Fruit fly (Drosophila melanogaster) whole organism, prepupa: ENCODE data around the gene Ppat-Dpck.
A peak's percentile ranks its signal among the peaks of the same experiment; 100 is the strongest.

Source experiments
- Blimp-1 ChIP-seq: fragments of 200-800 bp; sonication (Bioruptor generic); optimal IDR thresholded peaks from 3 replicates; lab custom pipeline; 2017; ENCODE audit warnings: missing biosample characterization, missing genetic modification characterization, mild to moderate bottlenecking, moderate library complexity, missing genetic modification reagents
- CG10631 ChIP-seq: fragments of 200-800 bp; sonication (Bioruptor generic); optimal IDR thresholded peaks from 2 replicates; lab custom pipeline; 2016; ENCODE audit warnings: missing biosample characterization, missing genetic modification characterization
- CG10669 ChIP-seq: fragments of 200-800 bp; sonication (Bioruptor generic); optimal IDR thresholded peaks from 3 replicates; lab custom pipeline; 2018; ENCODE audit warnings: missing biosample characterization, mild to moderate bottlenecking, missing genetic modification characterization, moderate library complexity
- CG11762 ChIP-seq: fragments of 200-800 bp; sonication (Bioruptor generic); optimal IDR thresholded peaks from 3 replicates; lab custom pipeline; 2016; ENCODE audit warnings: missing biosample characterization, missing genetic modification characterization; ENCODE audit not compliant: insufficient read depth
- CG11902 ChIP-seq: fragments of 200-800 bp; sonication (Bioruptor generic); optimal IDR thresholded peaks from 3 replicates; lab custom pipeline; 2016; ENCODE audit warnings: missing biosample characterization, missing genetic modification characterization
- CG16779 ChIP-seq: fragments of 200-800 bp; sonication (Bioruptor generic); optimal IDR thresholded peaks from 3 replicates; lab custom pipeline; 2017; ENCODE audit warnings: missing biosample characterization, mild to moderate bottlenecking, missing genetic modification characterization
- CG3032 ChIP-seq: fragments of 200-800 bp; optimal IDR thresholded peaks from 2 replicates; lab custom pipeline; 2019; ENCODE audit warnings: missing biosample characterization, mild to moderate bottlenecking, missing genetic modification characterization, moderate library complexity
- CG31627 ChIP-seq: fragments of 200-800 bp; sonication (Bioruptor generic); optimal IDR thresholded peaks from 3 replicates; lab custom pipeline; 2016; ENCODE audit warnings: missing biosample characterization, missing genetic modification characterization
- CG32006 ChIP-seq: fragments of 200-800 bp; sonication (Bioruptor generic); optimal IDR thresholded peaks from 3 replicates; lab custom pipeline; 2017; ENCODE audit warnings: missing biosample characterization, mild to moderate bottlenecking, missing genetic modification characterization
- CG34406 ChIP-seq: fragments of 200-800 bp; sonication (Bioruptor generic); optimal IDR thresholded peaks from 3 replicates; lab custom pipeline; 2016; ENCODE audit warnings: missing biosample characterization, missing genetic modification characterization
- CG3919 ChIP-seq: fragments of 200-800 bp; sonication (Bioruptor generic); optimal IDR thresholded peaks from 3 replicates; lab custom pipeline; 2016; ENCODE audit warnings: missing biosample characterization, missing genetic modification characterization
- CG4318 ChIP-seq: fragments of 200-800 bp; sonication (Bioruptor generic); optimal IDR thresholded peaks from 3 replicates; lab custom pipeline; 2017; ENCODE audit warnings: missing biosample characterization, mild to moderate bottlenecking, missing genetic modification characterization
- CG6163 ChIP-seq: fragments of 200-800 bp; sonication (Bioruptor generic); IDR thresholded peaks from 3 replicates; pipeline ENCODE4 v1.3.6; 2022; ENCODE audit warnings: missing biosample characterization, missing genetic modification characterization
- CG6276 ChIP-seq: fragments of 200-800 bp; sonication (Bioruptor generic); optimal IDR thresholded peaks from 2 replicates; lab custom pipeline; 2017; ENCODE audit warnings: missing biosample characterization, mild to moderate bottlenecking, missing genetic modification characterization
- CG6808 ChIP-seq: fragments of 200-800 bp; sonication (Bioruptor generic); optimal IDR thresholded peaks from 3 replicates; lab custom pipeline; 2017; ENCODE audit warnings: missing biosample characterization, missing genetic modification characterization, mild to moderate bottlenecking, moderate library complexity, missing genetic modification reagents
- CG6854 ChIP-seq: fragments of 200-800 bp; sonication (Bioruptor generic); optimal IDR thresholded peaks from 2 replicates; lab custom pipeline; 2017; ENCODE audit warnings: missing biosample characterization, mild to moderate bottlenecking, missing genetic modification characterization
- CG8319 ChIP-seq: fragments of 200-800 bp; sonication (Bioruptor generic); optimal IDR thresholded peaks from 3 replicates; lab custom pipeline; 2016; ENCODE audit warnings: missing biosample characterization, missing genetic modification characterization
- CG8632 ChIP-seq: fragments of 200-800 bp; sonication (Bioruptor generic); optimal IDR thresholded peaks from 3 replicates; lab custom pipeline; 2016; ENCODE audit warnings: missing biosample characterization, missing genetic modification characterization
- CG9139 ChIP-seq: fragments of 200-800 bp; sonication (Bioruptor generic); optimal IDR thresholded peaks from 3 replicates; lab custom pipeline; 2017; ENCODE audit warnings: missing biosample characterization, mild to moderate bottlenecking, missing genetic modification characterization
- Eip78C ChIP-seq: fragments of 200-800 bp; sonication (Bioruptor generic); peaks from one replicate; lab custom pipeline; 2016; ENCODE audit warnings: missing biosample characterization, missing genetic modification characterization
- Eip93F ChIP-seq: fragments of 200-800 bp; sonication (Bioruptor generic); optimal IDR thresholded peaks from 2 replicates; lab custom pipeline; 2016; ENCODE audit warnings: missing biosample characterization, mild to moderate bottlenecking, missing genetic modification characterization
- Ets96B ChIP-seq: fragments of 200-800 bp; optimal IDR thresholded peaks from 2 replicates; lab custom pipeline; 2019; ENCODE audit warnings: missing biosample characterization, mild to moderate bottlenecking, missing genetic modification characterization, moderate library complexity
- Gug ChIP-seq: fragments of 200-800 bp; sonication (Bioruptor generic); IDR thresholded peaks from 2 replicates; pipeline ENCODE4 v1.3.6; 2022; ENCODE audit warnings: missing biosample characterization, missing genetic modification characterization
- Hr38 ChIP-seq: sonication (Bioruptor generic); optimal IDR thresholded peaks from 2 replicates; lab custom pipeline; 2016; ENCODE audit warnings: missing biosample characterization, missing genetic modification characterization
- Hr39 ChIP-seq: fragments of 200-800 bp; sonication (Bioruptor generic); optimal IDR thresholded peaks from 2 replicates; lab custom pipeline; 2016; ENCODE audit warnings: missing biosample characterization, missing genetic modification characterization
- Met ChIP-seq: fragments of 200-800 bp; sonication (Bioruptor generic); optimal IDR thresholded peaks from 3 replicates; lab custom pipeline; 2016; ENCODE audit warnings: missing biosample characterization, missing genetic modification characterization
- OdsH ChIP-seq: fragments of 200-800 bp; sonication (Bioruptor generic); optimal IDR thresholded peaks from 3 replicates; lab custom pipeline; 2016; ENCODE audit warnings: missing biosample characterization, missing genetic modification characterization
- Smox ChIP-seq: fragments of 200-800 bp; sonication (Bioruptor generic); optimal IDR thresholded peaks from 3 replicates; lab custom pipeline; 2016; ENCODE audit warnings: missing biosample characterization, missing genetic modification characterization
- Sox102F ChIP-seq: fragments of 200-800 bp; sonication (Bioruptor generic); optimal IDR thresholded peaks from 2 replicates; lab custom pipeline; 2016; ENCODE audit warnings: missing biosample characterization, mild to moderate bottlenecking, missing genetic modification characterization
- Sox15 ChIP-seq: fragments of 200-800 bp; sonication (Bioruptor generic); optimal IDR thresholded peaks from 3 replicates; lab custom pipeline; 2016; ENCODE audit warnings: missing biosample characterization, missing genetic modification characterization
- achi ChIP-seq: fragments of 200-800 bp; sonication (Bioruptor generic); optimal IDR thresholded peaks from 3 replicates; lab custom pipeline; 2016; ENCODE audit warnings: missing biosample characterization, missing genetic modification characterization
- acj6 ChIP-seq: fragments of 200-800 bp; sonication (Bioruptor generic); optimal IDR thresholded peaks from 3 replicates; lab custom pipeline; 2016; ENCODE audit warnings: missing biosample characterization, missing genetic modification characterization
- cyc ChIP-seq: fragments of 200-800 bp; sonication (Bioruptor generic); optimal IDR thresholded peaks from 3 replicates; lab custom pipeline; 2016; ENCODE audit warnings: missing biosample characterization, missing genetic modification characterization
- eg ChIP-seq: fragments of 200-800 bp; sonication (Bioruptor generic); IDR thresholded peaks from 3 replicates; pipeline ENCODE4 v1.3.6; 2022; ENCODE audit warnings: missing biosample characterization, missing genetic modification characterization
- esn ChIP-seq: fragments of 200-800 bp; sonication (Bioruptor generic); optimal IDR thresholded peaks from 2 replicates; lab custom pipeline; 2016; ENCODE audit warnings: missing biosample characterization, mild to moderate bottlenecking, missing genetic modification characterization, moderate library complexity
- fd59A ChIP-seq: fragments of 200-800 bp; sonication (Bioruptor generic); optimal IDR thresholded peaks from 2 replicates; lab custom pipeline; 2017; ENCODE audit warnings: missing biosample characterization, mild to moderate bottlenecking, missing genetic modification characterization, missing genetic modification reagents
- fd85E ChIP-seq: fragments of 200-800 bp; sonication (Bioruptor generic); optimal IDR thresholded peaks from 3 replicates; lab custom pipeline; 2016; ENCODE audit warnings: missing biosample characterization, missing genetic modification characterization
- net ChIP-seq: fragments of 200-800 bp; sonication (Bioruptor generic); optimal IDR thresholded peaks from 3 replicates; lab custom pipeline; 2016; ENCODE audit warnings: missing biosample characterization, missing genetic modification characterization
- pdm3 ChIP-seq: fragments of 200-800 bp; sonication (Bioruptor generic); optimal IDR thresholded peaks from 3 replicates; lab custom pipeline; 2016; ENCODE audit warnings: missing biosample characterization, missing genetic modification characterization
- salr ChIP-seq, 2 experiments: fragments of 200-800 bp; sonication (Bioruptor generic); optimal IDR thresholded peaks; 3 replicates each; lab custom pipeline; 2016 to 2018; ENCODE audit warnings: missing biosample characterization in 2 of 2, missing genetic modification characterization in 2 of 2, mild to moderate bottlenecking in 1 of 2
- spab ChIP-seq: fragments of 200-800 bp; sonication (Bioruptor generic); optimal IDR thresholded peaks from 2 replicates; lab custom pipeline; 2017; ENCODE audit warnings: missing biosample characterization, mild to moderate bottlenecking, missing genetic modification characterization, missing genetic modification reagents
- ss ChIP-seq, 2 experiments: fragments of 200-800 bp; sonication (Bioruptor generic); optimal IDR thresholded peaks; 2 replicates in 1 of 2; 3 replicates in 1 of 2; lab custom pipeline; 2017 to 2018; ENCODE audit warnings: mild to moderate bottlenecking in 2 of 2, missing biosample characterization in 2 of 2, missing genetic modification characterization in 2 of 2, moderate library complexity in 1 of 2
- svp ChIP-seq: fragments of 200-800 bp; sonication (Bioruptor generic); peaks from one replicate; lab custom pipeline; 2016; ENCODE audit warnings: missing biosample characterization, missing genetic modification characterization
- topi ChIP-seq: fragments of 200-800 bp; sonication (Bioruptor generic); optimal IDR thresholded peaks from 3 replicates; lab custom pipeline; 2016; ENCODE audit warnings: missing biosample characterization, missing genetic modification characterization
- vri ChIP-seq: fragments of 200-800 bp; sonication (Bioruptor generic); optimal IDR thresholded peaks from 3 replicates; lab custom pipeline; 2016; ENCODE audit warnings: missing biosample characterization, mild to moderate bottlenecking, missing genetic modification characterization

Gene Ppat-Dpck

dm6 chr3L:5807370-5808100 is 38.9 kb upstream of the Ppat-Dpck start (continued):
- TF ChIP-seq CG3032 (tag; lab: Kevin White, UChicago): no peak
- TF ChIP-seq CG34406 (GFP tag; lab: Kevin White, UChicago): no peak
- TF ChIP-seq net (GFP tag; lab: Kevin White, UChicago): peak; percentile 34
- no peak for TF ChIP-seq salr (GFP tag; optimal IDR thresholded peaks at IDR 0.05; lab: Kevin White, UChicago)

- TF ChIP-seq Hr39 (GFP tag; lab: Kevin White, UChicago) (no peak), vri (no peak), topi (GFP tag; lab: Kevin White, UChicago) (no peak), achi (GFP tag; lab: Kevin White, UChicago) (no peak), CG32006 (GFP tag; lab: Kevin White, UChicago) (no peak), spab (GFP tag; lab: Kevin White, UChicago) (no peak), Smox (GFP tag; lab: Kevin White, UChicago) (no peak), Eip78C (GFP tag; lab: Kevin White, UChicago) (no peak), Hr38 (no peak), Sox15 (no peak), CG6808 (no peak), CG8319 (no peak), Ets96B (tag; lab: Kevin White, UChicago) (no peak), Gug (GFP tag; lab: Robert Waterston, UW) (no peak)
- TF ChIP-seq, all 60 proteins: peak for 0
Observed at dm6 chr3L:5802733-5803132, 34.1 kb upstream of the Ppat-Dpck start, which contains the start of gene CG42272. Gene CG42272 (plus strand): TSS chr3L:5803033.

dm6 chr3L:5802063-5802531 is 33.5 kb upstream of the Ppat-Dpck start:
- TF ChIP-seq vri: no peak
- no peak for TF ChIP-seq CG10669
- TF ChIP-seq CG16779 (tag; lab: Kevin White, UChicago): no peak
- no peak for TF ChIP-seq topi (GFP tag; lab: Kevin White, UChicago)
- no peak for TF ChIP-seq fd85E (GFP tag; lab: Kevin White, UChicago)
- TF ChIP-seq CG9139 (GFP tag; lab: Kevin White, UChicago): no peak
- TF ChIP-seq CG11902: no peak
- TF ChIP-seq salr (GFP tag; optimal IDR thresholded peaks at IDR 0.05; lab: Kevin White, UChicago): no peak
- TF ChIP-seq CG8319: no peak
- no peak for TF ChIP-seq Met (GFP tag; lab: Kevin White, UChicago)
- no peak for TF ChIP-seq achi (GFP tag; lab: Kevin White, UChicago)
- no peak for TF ChIP-seq CG8632 (GFP tag; lab: Kevin White, UChicago)
- no peak for TF ChIP-seq net (GFP tag; lab: Kevin White, UChicago)
- peak; percentile 8 for TF ChIP-seq CG34406 (GFP tag; lab: Kevin White, UChicago)
- no peak for TF ChIP-seq Sox102F (GFP tag; lab: Kevin White, UChicago)
- peak; percentile 8 for TF ChIP-seq esn
- peak; percentile 25 for TF ChIP-seq CG3919
- TF ChIP-seq CG10631 (GFP tag; lab: Kevin White, UChicago): no peak
- no peak for TF ChIP-seq CG6163 (GFP tag; lab: Robert Waterston, UW)
- TF ChIP-seq ss (GFP tag; optimal IDR thresholded peaks at IDR 0.05; lab: Kevin White, UChicago): no peak
- TF ChIP-seq Blimp-1 (GFP tag; lab: Kevin White, UChicago): no peak
- no peak for TF ChIP-seq svp (GFP tag; lab: Kevin White, UChicago)
- TF ChIP-seq CG6854 (GFP tag; lab: Kevin White, UChicago): peak; percentile 24
- TF ChIP-seq OdsH (GFP tag; lab: Kevin White, UChicago): no peak
- peak; percentile 61 for TF ChIP-seq CG6276 (GFP tag; lab: Kevin White, UChicago)
- peak; percentile 51; the same call in 1 of the 3 replicates for TF ChIP-seq eg (GFP tag; lab: Robert Waterston, UW)
- TF ChIP-seq acj6 (GFP tag; lab: Kevin White, UChicago): no peak
- no peak for TF ChIP-seq Ets96B (tag; lab: Kevin White, UChicago)
- TF ChIP-seq pdm3 (GFP tag; lab: Kevin White, UChicago): no peak
- no peak for TF ChIP-seq Sox15
- TF ChIP-seq Eip93F (GFP tag; lab: Kevin White, UChicago): no peak
- TF ChIP-seq CG4318 (GFP tag; lab: Kevin White, UChicago): no peak
- no peak for TF ChIP-seq cyc (GFP tag; lab: Kevin White, UChicago)
- no peak for TF ChIP-seq CG32006 (GFP tag; lab: Kevin White, UChicago)
- TF ChIP-seq fd59A (GFP tag; lab: Kevin White, UChicago): no peak
- peak; percentile 78 for TF ChIP-seq Eip78C (GFP tag; lab: Kevin White, UChicago)
- no peak for TF ChIP-seq CG31627
- TF ChIP-seq CG11762 (GFP tag; lab: Kevin White, UChicago): no peak
